Fruit fly (Drosophila melanogaster) whole organism, embryonic: ENCODE data around the gene foxo.

Source experiments
- ATbp ChIP-seq: fragments of 200-800 bp; sonication (Bioruptor generic); optimal IDR thresholded peaks from 2 replicates; lab custom pipeline; 2017; ENCODE audit warnings: missing biosample characterization, mild to moderate bottlenecking, missing genetic modification characterization, missing genetic modification reagents
- B-H1 ChIP-seq: fragments of 200-800 bp; sonication (Bioruptor generic); IDR thresholded peaks from 3 replicates; pipeline ENCODE4 v1.3.6; 2022; ENCODE audit warnings: missing biosample characterization, missing genetic modification characterization
- BEAF-32 ChIP-seq: fragments of 200-800 bp; sonication (Bioruptor generic); optimal IDR thresholded peaks from 3 replicates; lab custom pipeline; 2017; ENCODE audit warnings: missing biosample characterization, missing genetic modification characterization, mild to moderate bottlenecking, moderate library complexity, missing genetic modification reagents
- BtbVII ChIP-seq: fragments of 200-800 bp; sonication (Bioruptor generic); optimal IDR thresholded peaks from 3 replicates; lab custom pipeline; 2017; ENCODE audit warnings: missing biosample characterization, mild to moderate bottlenecking, missing genetic modification characterization
- CG10462 ChIP-seq: fragments of 200-800 bp; sonication (Bioruptor generic); optimal IDR thresholded peaks from 2 replicates; lab custom pipeline; 2016; ENCODE audit warnings: missing biosample characterization, missing genetic modification characterization
- CG11696 ChIP-seq: fragments of 200-800 bp; sonication (Bioruptor generic); IDR thresholded peaks from 2 replicates; pipeline ENCODE4 v1.3.6; 2022; ENCODE audit warnings: missing biosample characterization, missing genetic modification characterization
- CG13424 ChIP-seq: fragments of 200-800 bp; sonication (Bioruptor generic); optimal IDR thresholded peaks from 2 replicates; lab custom pipeline; 2019; ENCODE audit warnings: missing biosample characterization, mild to moderate bottlenecking, missing genetic modification characterization, moderate library complexity
- CG1647 ChIP-seq: fragments of 200-800 bp; sonication (Bioruptor generic); optimal IDR thresholded peaks from 3 replicates; lab custom pipeline; 2016; ENCODE audit warnings: missing biosample characterization, missing genetic modification characterization
- CG32532 ChIP-seq: fragments of 200-800 bp; sonication (Bioruptor generic); IDR thresholded peaks from 2 replicates; pipeline ENCODE4 v1.3.6; 2022; ENCODE audit warnings: missing biosample characterization, missing genetic modification characterization
- CG42726 ChIP-seq: fragments of 200-800 bp; sonication (Bioruptor generic); IDR thresholded peaks from 2 replicates; pipeline ENCODE4 v1.3.6; 2022; ENCODE audit warnings: missing biosample characterization, missing genetic modification characterization; ENCODE audit not compliant: partially characterized antibody
- CG4360 ChIP-seq: fragments of 200-800 bp; sonication (Bioruptor generic); IDR thresholded peaks from 2 replicates; pipeline ENCODE4 v1.3.6; 2022; ENCODE audit warnings: missing biosample characterization, missing genetic modification characterization
- CG43689 ChIP-seq: fragments of 200-800 bp; sonication (Bioruptor generic); IDR thresholded peaks from 2 replicates; pipeline ENCODE4 v1.3.6; 2022; ENCODE audit warnings: missing biosample characterization, missing genetic modification characterization
- CG4404 ChIP-seq: fragments of 200-800 bp; sonication (Bioruptor generic); IDR thresholded peaks from 2 replicates; pipeline ENCODE4 v1.3.6; 2022; ENCODE audit warnings: missing biosample characterization, missing genetic modification characterization
- CG6654 ChIP-seq: fragments of 200-800 bp; sonication (Bioruptor generic); optimal IDR thresholded peaks from 2 replicates; lab custom pipeline; 2017; ENCODE audit warnings: missing biosample characterization, mild to moderate bottlenecking, missing genetic modification characterization
- CG7745 ChIP-seq: fragments of 200-800 bp; sonication (Bioruptor generic); optimal IDR thresholded peaks from 2 replicates; lab custom pipeline; 2018; ENCODE audit warnings: missing biosample characterization, mild to moderate bottlenecking, missing genetic modification characterization, moderate library complexity
- CG7786 ChIP-seq: fragments of 200-800 bp; sonication (Bioruptor generic); optimal IDR thresholded peaks from 2 replicates; lab custom pipeline; 2016; ENCODE audit warnings: missing biosample characterization, missing genetic modification characterization
- CG8281 ChIP-seq: fragments of 200-800 bp; sonication (Bioruptor generic); optimal IDR thresholded peaks from 2 replicates; lab custom pipeline; 2018; ENCODE audit warnings: missing biosample characterization, mild to moderate bottlenecking, missing genetic modification characterization, moderate library complexity
- CG9817 ChIP-seq: fragments of 200-800 bp; sonication (Bioruptor generic); optimal IDR thresholded peaks from 2 replicates; lab custom pipeline; 2018; ENCODE audit warnings: missing biosample characterization, mild to moderate bottlenecking, missing genetic modification characterization, moderate library complexity
- Camta ChIP-seq: fragments of 200-800 bp; sonication (Bioruptor generic); optimal IDR thresholded peaks from 2 replicates; lab custom pipeline; 2016; ENCODE audit warnings: missing biosample characterization, missing genetic modification characterization
- CoRest ChIP-seq: fragments of 200-800 bp; sonication (Bioruptor generic); optimal IDR thresholded peaks from 3 replicates; lab custom pipeline; 2018; ENCODE audit warnings: missing biosample characterization, mild to moderate bottlenecking, missing genetic modification characterization, moderate library complexity
- CrebB ChIP-seq: fragments of 200-800 bp; sonication (Bioruptor generic); optimal IDR thresholded peaks from 3 replicates; lab custom pipeline; 2018; ENCODE audit warnings: missing biosample characterization, mild to moderate bottlenecking, missing genetic modification characterization
- Dll ChIP-seq: fragments of 200-800 bp; sonication (Bioruptor generic); IDR thresholded peaks from 4 replicates; pipeline ENCODE4 v1.3.6; 2022; ENCODE audit warnings: missing biosample characterization, missing genetic modification characterization; ENCODE audit not compliant: partially characterized antibody
- Dp ChIP-seq: fragments of 200-800 bp; sonication (Bioruptor generic); optimal IDR thresholded peaks from 2 replicates; lab custom pipeline; 2018; ENCODE audit warnings: missing biosample characterization, mild to moderate bottlenecking, missing genetic modification characterization, moderate library complexity
- E2f2 ChIP-seq: fragments of 200-800 bp; sonication (Bioruptor generic); IDR thresholded peaks from 2 replicates; pipeline ENCODE4 v1.3.6; 2022; ENCODE audit warnings: missing biosample characterization, missing genetic modification characterization
- GATAe ChIP-seq: fragments of 200-800 bp; sonication (Bioruptor generic); conservative IDR thresholded peaks from 2 replicates; pipeline ENCODE4 v1.3.6; 2022; ENCODE audit warnings: missing biosample characterization, missing genetic modification characterization
- Gsc ChIP-seq: fragments of 200-800 bp; sonication (Bioruptor generic); IDR thresholded peaks from 2 replicates; pipeline ENCODE4 v1.3.6; 2022; ENCODE audit warnings: missing biosample characterization, missing genetic modification characterization
- NC2β ChIP-seq: fragments of 200-800 bp; sonication (Bioruptor generic); optimal IDR thresholded peaks from 2 replicates; lab custom pipeline; 2016; ENCODE audit warnings: missing biosample characterization, missing genetic modification characterization
- Pdp1 ChIP-seq, 2 experiments: fragments of 200-800 bp; sonication (Bioruptor generic); optimal IDR thresholded peaks; 3 replicates each; lab custom pipeline; 2016; ENCODE audit warnings: missing biosample characterization in 2 of 2, missing genetic modification characterization in 2 of 2, mild to moderate bottlenecking in 1 of 2, moderate library complexity in 1 of 2
- Ptx1 ChIP-seq: fragments of 200-800 bp; sonication (Bioruptor generic); IDR thresholded peaks from 2 replicates; pipeline ENCODE4 v1.3.6; 2022; ENCODE audit warnings: missing biosample characterization, missing genetic modification characterization
- Side ChIP-seq: fragments of 200-800 bp; sonication (Bioruptor generic); optimal IDR thresholded peaks from 2 replicates; lab custom pipeline; 2016; ENCODE audit warnings: missing biosample characterization, missing genetic modification characterization
- Six4 ChIP-seq: fragments of 200-800 bp; sonication (Bioruptor generic); optimal IDR thresholded peaks from 2 replicates; lab custom pipeline; 2016; ENCODE audit warnings: missing biosample characterization, missing genetic modification characterization
- amos ChIP-seq: fragments of 200-800 bp; sonication (Bioruptor generic); IDR thresholded peaks from 2 replicates; pipeline ENCODE4 v1.3.6; 2022; ENCODE audit warnings: missing biosample characterization, missing genetic modification characterization; ENCODE audit not compliant: partially characterized antibody
- ap ChIP-seq: fragments of 200-800 bp; sonication (Bioruptor generic); IDR thresholded peaks from 2 replicates; pipeline ENCODE4 v1.3.6; 2022; ENCODE audit warnings: missing biosample characterization, missing genetic modification characterization
- ara ChIP-seq: fragments of 200-800 bp; sonication (Bioruptor generic); IDR thresholded peaks from 2 replicates; pipeline ENCODE4 v1.3.6; 2022; ENCODE audit warnings: missing biosample characterization, missing genetic modification characterization
- br ChIP-seq: fragments of >200 bp; optimal IDR thresholded peaks from 2 replicates; lab custom pipeline; 2017
- btn ChIP-seq: fragments of 200-800 bp; sonication (Bioruptor generic); optimal IDR thresholded peaks from 2 replicates; lab custom pipeline; 2016; ENCODE audit warnings: missing biosample characterization, missing genetic modification characterization
- cwo ChIP-seq: fragments of 200-800 bp; sonication (Bioruptor generic); optimal IDR thresholded peaks from 3 replicates; lab custom pipeline; 2017; ENCODE audit warnings: missing biosample characterization, missing genetic modification characterization, mild to moderate bottlenecking, moderate library complexity, missing genetic modification reagents
- da ChIP-seq: fragments of 200-800 bp; sonication (Bioruptor generic); optimal IDR thresholded peaks from 2 replicates; lab custom pipeline; 2016; ENCODE audit warnings: missing biosample characterization, missing genetic modification characterization
- danr ChIP-seq: fragments of 200-800 bp; sonication (Bioruptor generic); IDR thresholded peaks from 2 replicates; pipeline ENCODE4 v1.3.6; 2022; ENCODE audit warnings: missing biosample characterization, missing genetic modification characterization
- emc ChIP-seq: fragments of 200-800 bp; sonication (Bioruptor generic); optimal IDR thresholded peaks from 2 replicates; lab custom pipeline; 2016; ENCODE audit warnings: missing biosample characterization, missing genetic modification characterization
- gcm2 ChIP-seq: fragments of 200-800 bp; sonication (Bioruptor generic); optimal IDR thresholded peaks from 2 replicates; lab custom pipeline; 2016; ENCODE audit warnings: missing biosample characterization, missing genetic modification characterization
- jigr1 ChIP-seq: fragments of 200-800 bp; sonication (Bioruptor generic); IDR thresholded peaks from 3 replicates; pipeline ENCODE4 v1.3.6; 2022; ENCODE audit warnings: missing biosample characterization, missing genetic modification characterization
- lilli ChIP-seq: fragments of 200-800 bp; sonication (Bioruptor generic); optimal IDR thresholded peaks from 3 replicates; lab custom pipeline; 2016; ENCODE audit warnings: missing biosample characterization, missing genetic modification characterization
- nau ChIP-seq: fragments of 200-800 bp; sonication (Bioruptor generic); optimal IDR thresholded peaks from 3 replicates; lab custom pipeline; 2017; ENCODE audit warnings: missing biosample characterization, mild to moderate bottlenecking, missing genetic modification characterization, missing genetic modification reagents
- pfk ChIP-seq: fragments of 200-800 bp; sonication (Bioruptor generic); optimal IDR thresholded peaks from 2 replicates; lab custom pipeline; 2018; ENCODE audit warnings: missing biosample characterization, mild to moderate bottlenecking, missing genetic modification characterization, moderate library complexity
- pnt ChIP-seq: fragments of 200-800 bp; sonication (Bioruptor generic); optimal IDR thresholded peaks from 3 replicates; lab custom pipeline; 2016; ENCODE audit warnings: missing biosample characterization, missing genetic modification characterization
- ssp ChIP-seq: fragments of 200-800 bp; sonication (Bioruptor generic); IDR thresholded peaks from 2 replicates; pipeline ENCODE4 v1.3.6; 2022; ENCODE audit warnings: missing biosample characterization, missing genetic modification characterization
- tin ChIP-seq: fragments of 200-800 bp; sonication (Bioruptor generic); optimal IDR thresholded peaks from 3 replicates; lab custom pipeline; 2016; ENCODE audit warnings: missing biosample characterization, missing genetic modification characterization
- wek ChIP-seq: fragments of 200-800 bp; sonication (Bioruptor generic); optimal IDR thresholded peaks from 3 replicates; lab custom pipeline; 2018; ENCODE audit warnings: missing biosample characterization, mild to moderate bottlenecking, missing genetic modification characterization, moderate library complexity
- wor ChIP-seq: fragments of 200-800 bp; sonication (Bioruptor generic); IDR thresholded peaks from 2 replicates; pipeline ENCODE4 v1.3.6; 2022; ENCODE audit warnings: missing biosample characterization, missing genetic modification characterization

The foxo gene

DNA sequence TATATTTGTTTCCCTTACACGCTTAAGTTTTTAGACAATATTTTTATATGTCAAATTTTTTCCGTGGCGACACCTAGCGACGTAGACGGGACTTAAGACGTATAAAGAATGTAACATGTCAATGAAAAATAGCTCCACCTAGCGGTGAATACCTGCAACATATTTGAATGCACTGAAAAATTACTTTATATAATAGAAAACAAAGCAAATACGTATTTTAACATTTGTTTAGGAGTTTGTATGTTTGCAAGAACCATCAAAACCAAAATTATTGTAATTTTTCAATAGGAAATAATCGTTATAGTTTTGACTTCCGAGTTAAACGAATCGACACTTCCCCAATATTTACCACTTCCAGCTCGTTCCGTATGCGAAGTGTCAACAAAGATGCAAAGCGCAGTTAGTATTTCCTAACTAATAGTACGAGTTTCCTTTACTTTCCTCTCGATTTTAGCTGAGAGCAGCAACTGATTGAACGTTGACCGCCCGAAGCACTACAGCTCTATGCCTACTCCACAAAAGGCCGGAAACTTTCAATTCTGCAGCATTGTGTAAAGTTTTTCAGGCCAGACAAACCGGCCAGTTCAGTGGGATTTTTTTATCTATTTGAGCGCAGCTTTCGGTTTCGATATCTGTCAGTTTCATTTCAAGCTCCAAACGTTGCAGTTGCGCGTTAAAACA is 32.3 kb downstream of the foxo start, which contains the start of gene Npc2b (continued):
- TF ChIP-seq ATbp (GFP tag; lab: Kevin White, UChicago) (peak; percentile 50), cwo (GFP tag; lab: Kevin White, UChicago) (peak; percentile 35), CG7786 (peak; percentile 11), jigr1 (GFP tag; lab: Robert Waterston, UW) (0 out of 3 replicates have a peak, but pooled peaks have one; percentile 7), lilli (peak; percentile 76), ap (GFP tag; lab: Robert Waterston, UW) (no peak), da (GFP tag; lab: Kevin White, UChicago) (no peak), gcm2 (GFP tag; lab: Kevin White, UChicago) (no peak), Camta (GFP tag; lab: Kevin White, UChicago) (peak; percentile 43), Gsc (GFP tag; lab: Robert Waterston, UW) (no peak), CrebB (tag; lab: Kevin White, UChicago) (no peak), Ptx1 (peak; percentile 44; the same call in 1 of the 2 replicates), ssp (no peak), Six4 (peak; percentile 7), emc (GFP tag; lab: Kevin White, UChicago) (no peak), pnt (GFP tag; lab: Kevin White, UChicago) (peak; percentile 34), CG4360 (0 out of 2 replicates have a peak, but pooled peaks have one; percentile 28), btn (GFP tag; lab: Kevin White, UChicago) (peak; percentile 38), br (lab: Kevin White, UChicago) (no peak), CG8281 (tag; lab: Kevin White, UChicago) (no peak), danr (GFP tag; lab: Robert Waterston, UW) (0 out of 2 replicates have a peak, but pooled peaks have one; percentile 38), CoRest (peak; percentile 68), Dp (GFP tag; lab: Kevin White, UChicago) (peak; percentile 43), BEAF-32 (no peak), GATAe (GFP tag; lab: Robert Waterston, UW) (no peak), CG43689 (GFP tag; lab: Robert Waterston, UW) (no peak), CG6654 (GFP tag; lab: Kevin White, UChicago) (no peak), E2f2 (peak; percentile 39), amos (GFP tag; lab: Robert Waterston, UW) (peak; percentile 80), nau (GFP tag; lab: Kevin White, UChicago) (peak; percentile 29), tin (peak; percentile 67), pfk (GFP tag; lab: Kevin White, UChicago) (no peak), CG4404 (GFP tag; lab: Robert Waterston, UW) (no peak), Pdp1 (GFP tag; optimal IDR thresholded peaks at IDR 0.05; lab: Kevin White, UChicago) (peak; percentile 54 to 86), CG13424 (tag; lab: Kevin White, UChicago) (peak; percentile 50), CG11696 (GFP tag; lab: Robert Waterston, UW) (no peak), CG42726 (GFP tag; lab: Robert Waterston, UW) (peak; percentile 92), CG9817 (tag; lab: Kevin White, UChicago) (peak; percentile 62), CG10462 (no peak), Dll (GFP tag; lab: Robert Waterston, UW) (no peak), ara (GFP tag; lab: Robert Waterston, UW) (no peak), CG7745 (tag; lab: Kevin White, UChicago) (no peak), NC2β (peak; percentile 46), CG32532 (GFP tag; lab: Robert Waterston, UW) (peak; percentile 79), Side (GFP tag; lab: Kevin White, UChicago) (peak; percentile 33), B-H1 (GFP tag; lab: Robert Waterston, UW) (no peak; the same call in 2 of the 3 replicates), CG1647 (peak; percentile 4), BtbVII (GFP tag; lab: Kevin White, UChicago) (peak; percentile 32), wor (GFP tag; lab: Robert Waterston, UW) (no peak), wek (peak; percentile 11)
